Worm (Caenorhabditis elegans) whole organism, L1 larva: ENCODE data around the gene T26C5.2.

Source experiments
- C04F5.9 ChIP-seq: sonication (generic microtip); optimal IDR thresholded peaks from 2 replicates; lab custom pipeline; 2016; ENCODE audit warnings: missing genetic modification characterization, missing compliant biosample characterization
- F16B12.6 ChIP-seq: fragments of 150-350 bp; optimal IDR thresholded peaks from 2 replicates; lab custom pipeline; 2014; ENCODE audit warnings: missing biosample characterization, missing genetic modification characterization
- aly-2 ChIP-seq: fragments of 150-350 bp; optimal IDR thresholded peaks from 2 replicates; lab custom pipeline; 2014; ENCODE audit warnings: missing biosample characterization, missing genetic modification characterization
- ceh-63 ChIP-seq: fragments of 200-800 bp; sonication (Bioruptor generic); optimal IDR thresholded peaks from 2 replicates; lab custom pipeline; 2018; ENCODE audit warnings: mild to moderate bottlenecking, missing genetic modification characterization, missing compliant biosample characterization
- ceh-8 ChIP-seq: fragments of 200-800 bp; sonication (Bioruptor generic); optimal IDR thresholded peaks from 2 replicates; lab custom pipeline; 2018; ENCODE audit warnings: mild to moderate bottlenecking, missing genetic modification characterization, moderate library complexity, missing compliant biosample characterization
- ces-1 ChIP-seq: fragments of 150-350 bp; optimal IDR thresholded peaks from 2 replicates; lab custom pipeline; 2014; ENCODE audit warnings: missing biosample characterization, missing genetic modification reagents, missing genetic modification characterization
- egl-13 ChIP-seq: sonication (generic microtip); optimal IDR thresholded peaks from 2 replicates; lab custom pipeline; 2016; ENCODE audit warnings: missing genotype, missing genetic modification reagents, missing genetic modification characterization, missing compliant biosample characterization
- fkh-10 ChIP-seq: sonication (generic microtip); optimal IDR thresholded peaks from 2 replicates; lab custom pipeline; 2017; ENCODE audit warnings: missing biosample characterization, missing genetic modification reagents, missing genetic modification characterization
- fos-1 ChIP-seq: fragments of 150-350 bp; optimal IDR thresholded peaks from 2 replicates; lab custom pipeline; 2014; ENCODE audit warnings: missing biosample characterization, missing genetic modification characterization
- hlh-17 ChIP-seq: fragments of 200-800 bp; sonication (Bioruptor generic); optimal IDR thresholded peaks from 2 replicates; lab custom pipeline; 2018; ENCODE audit warnings: missing genetic modification characterization, mild to moderate bottlenecking, missing compliant biosample characterization, moderate library complexity, borderline replicate concordance
- hlh-4 ChIP-seq: sonication (generic microtip); optimal IDR thresholded peaks from 2 replicates; lab custom pipeline; 2016; ENCODE audit warnings: mild to moderate bottlenecking, missing genetic modification characterization, missing compliant biosample characterization
- hpl-2 ChIP-seq: fragments of 150-350 bp; optimal IDR thresholded peaks from 2 replicates; lab custom pipeline; 2014; ENCODE audit warnings: missing biosample characterization, missing genetic modification reagents, missing genetic modification characterization
- irx-1 ChIP-seq: sonication (generic microtip); optimal IDR thresholded peaks from 2 replicates; lab custom pipeline; 2016; ENCODE audit warnings: missing genetic modification characterization, missing compliant biosample characterization
- jun-1 ChIP-seq: fragments of 150-350 bp; optimal IDR thresholded peaks from 2 replicates; lab custom pipeline; 2014; ENCODE audit warnings: missing biosample characterization, missing genetic modification reagents, missing genetic modification characterization
- lin-14 ChIP-seq: fragments of 200-800 bp; sonication (Bioruptor generic); optimal IDR thresholded peaks from 2 replicates; lab custom pipeline; 2018; ENCODE audit warnings: mild to moderate bottlenecking, missing genetic modification characterization, moderate library complexity, missing compliant biosample characterization
- lin-35 ChIP-seq, 2 experiments: fragments of 150-350 bp; optimal IDR thresholded peaks; 2 replicates each; lab custom pipeline; 2014; ENCODE audit warnings: missing biosample characterization in 2 of 2, missing genetic modification characterization in 2 of 2, missing genetic modification reagents in 2 of 2
- mab-9 ChIP-seq: fragments of 200-800 bp; sonication (Bioruptor generic); IDR thresholded peaks from 2 replicates; pipeline ENCODE4 v1.3.6; 2022; ENCODE audit warnings: missing genetic modification reagents, missing genetic modification characterization, missing compliant biosample characterization
- mef-2 ChIP-seq: fragments of 150-350 bp; optimal IDR thresholded peaks from 2 replicates; lab custom pipeline; 2014; ENCODE audit warnings: missing biosample characterization, missing genetic modification characterization
- mep-1 ChIP-seq: fragments of 150-350 bp; optimal IDR thresholded peaks from 2 replicates; lab custom pipeline; 2014; ENCODE audit warnings: missing biosample characterization, missing genetic modification characterization
- nhr-11 ChIP-seq: fragments of 150-350 bp; optimal IDR thresholded peaks from 2 replicates; lab custom pipeline; 2014; ENCODE audit warnings: missing biosample characterization, missing genetic modification characterization
- nhr-20 ChIP-seq: sonication (generic microtip); optimal IDR thresholded peaks from 2 replicates; lab custom pipeline; 2016; ENCODE audit warnings: mild to moderate bottlenecking, missing genetic modification characterization, missing compliant biosample characterization
- nhr-237 ChIP-seq: fragments of 150-350 bp; optimal IDR thresholded peaks from 2 replicates; lab custom pipeline; 2014; ENCODE audit warnings: missing biosample characterization, missing genetic modification characterization
- nhr-28 ChIP-seq: fragments of 150-350 bp; optimal IDR thresholded peaks from 2 replicates; lab custom pipeline; 2014; ENCODE audit warnings: missing biosample characterization, missing genetic modification characterization
- nhr-47 ChIP-seq: sonication (generic microtip); optimal IDR thresholded peaks from 2 replicates; lab custom pipeline; 2016; ENCODE audit warnings: mild to moderate bottlenecking, missing genetic modification characterization, moderate library complexity, missing compliant biosample characterization
- nhr-71 ChIP-seq: sonication (generic microtip); optimal IDR thresholded peaks from 2 replicates; lab custom pipeline; 2016; ENCODE audit warnings: mild to moderate bottlenecking, missing genetic modification characterization, moderate library complexity, missing compliant biosample characterization
- nhr-90 ChIP-seq: sonication (generic microtip); optimal IDR thresholded peaks from 2 replicates; lab custom pipeline; 2016; ENCODE audit warnings: mild to moderate bottlenecking, missing genetic modification characterization, missing compliant biosample characterization; ENCODE audit not compliant: poor library complexity
- pag-3 ChIP-seq: sonication (generic microtip); optimal IDR thresholded peaks from 2 replicates; lab custom pipeline; 2017; ENCODE audit warnings: missing genetic modification characterization, mild to moderate bottlenecking, missing compliant biosample characterization, antibody characterized with exemption, borderline replicate concordance; ENCODE audit not compliant: insufficient read depth
- pqm-1 ChIP-seq: sonication (generic microtip); optimal IDR thresholded peaks from 3 replicates; lab custom pipeline; 2017; ENCODE audit warnings: missing biosample characterization, missing genetic modification characterization
- rnt-1 ChIP-seq: sonication (generic microtip); optimal IDR thresholded peaks from 2 replicates; lab custom pipeline; 2016; ENCODE audit warnings: mild to moderate bottlenecking, missing genetic modification characterization, moderate library complexity, missing compliant biosample characterization
- snpc-4 ChIP-seq: fragments of 150-350 bp; optimal IDR thresholded peaks from 2 replicates; lab custom pipeline; 2014; ENCODE audit warnings: missing biosample characterization, missing genetic modification characterization
- snu-23 ChIP-seq: sonication (generic microtip); optimal IDR thresholded peaks from 2 replicates; lab custom pipeline; 2016; ENCODE audit warnings: missing genetic modification characterization, missing compliant biosample characterization
- sup-37 ChIP-seq: fragments of 200-800 bp; sonication (Bioruptor generic); optimal IDR thresholded peaks from 2 replicates; lab custom pipeline; 2018; ENCODE audit warnings: mild to moderate bottlenecking, missing genetic modification characterization, missing compliant biosample characterization
- swsn-7 ChIP-seq: sonication (generic microtip); optimal IDR thresholded peaks from 2 replicates; lab custom pipeline; 2016; ENCODE audit warnings: missing genetic modification characterization, missing compliant biosample characterization
- tbx-2 ChIP-seq: sonication (generic microtip); optimal IDR thresholded peaks from 2 replicates; lab custom pipeline; 2016; ENCODE audit warnings: missing genetic modification characterization, missing compliant biosample characterization
- tlp-1 ChIP-seq: fragments of 150-350 bp; optimal IDR thresholded peaks from 2 replicates; lab custom pipeline; 2014; ENCODE audit warnings: missing biosample characterization, missing genetic modification characterization
- unc-130 ChIP-seq: fragments of 150-350 bp; optimal IDR thresholded peaks from 2 replicates; lab custom pipeline; 2017; ENCODE audit warnings: missing biosample characterization, missing genetic modification characterization, inconsistent platforms
- vab-15 ChIP-seq: sonication (generic microtip); optimal IDR thresholded peaks from 2 replicates; lab custom pipeline; 2017; ENCODE audit warnings: missing genotype, mild to moderate bottlenecking, missing genetic modification characterization, missing compliant biosample characterization
- zip-4 ChIP-seq: fragments of 200-800 bp; sonication (Bioruptor generic); optimal IDR thresholded peaks from 2 replicates; lab custom pipeline; 2018; ENCODE audit warnings: mild to moderate bottlenecking, missing genetic modification characterization, moderate library complexity, missing compliant biosample characterization

Gene T26C5.2

ce11 chrII:9264689-9265278 lies 31.8 kb downstream of the T26C5.2 start (continued):
- TF ChIP-seq hlh-4 (tag; lab: Kevin White, UChicago): no peak
- TF ChIP-seq F16B12.6: no peak
- no peak for TF ChIP-seq nhr-90 (tag; lab: Kevin White, UChicago)
- no peak for TF ChIP-seq pqm-1 (tag; lab: Kevin White, UChicago)
- TF ChIP-seq rnt-1 (tag; lab: Kevin White, UChicago): peak; percentile 62
- TF ChIP-seq nhr-47 (tag; lab: Kevin White, UChicago): peak; percentile 6
- no peak for TF ChIP-seq tlp-1 (tag; lab: Kevin White, UChicago)
- TF ChIP-seq vab-15 (tag; lab: Kevin White, UChicago): no peak
- no peak for TF ChIP-seq C04F5.9
- TF ChIP-seq tbx-2 (tag; lab: Kevin White, UChicago): peak; percentile 50
- peak; percentile 20 for TF ChIP-seq unc-130 (tag; lab: Kevin White, UChicago)
- peak; percentile 43; the same call in 1 of the 2 replicates for TF ChIP-seq mab-9 (GFP tag; lab: Robert Waterston, UW)
- peak in 1 of 2 experiments; percentile 21 for TF ChIP-seq lin-35 (GFP tag; optimal IDR thresholded peaks at IDR 0.05; lab: Kevin White, UChicago)
- TF ChIP-seq nhr-71: peak; percentile 70

ce11 chrII:9265705-9266104 lies 32.7 kb downstream of the T26C5.2 start:
- TF ChIP-seq nhr-71 (peak; percentile 10), lin-14 (peak; percentile 41), hlh-17 (GFP tag; lab: Kevin White, UChicago) (no peak), sup-37 (no peak)

ce11 chrII:9266252-9266651 lies 33.2 kb downstream of the T26C5.2 start:
- TF ChIP-seq tlp-1 (tag; lab: Kevin White, UChicago): no peak
- TF ChIP-seq aly-2 (tag; lab: Kevin White, UChicago): no peak
- no peak for TF ChIP-seq nhr-28 (tag; lab: Kevin White, UChicago)
- TF ChIP-seq egl-13 (tag; lab: Kevin White, UChicago): no peak
- TF ChIP-seq ceh-8: no peak
- TF ChIP-seq pqm-1 (tag; lab: Kevin White, UChicago): no peak
- TF ChIP-seq, all 84 proteins: peak for 0

- no peak for TF ChIP-seq fos-1
- no peak for TF ChIP-seq fkh-10 (GFP tag; lab: Kevin White, UChicago)
- no peak for TF ChIP-seq nhr-90 (tag; lab: Kevin White, UChicago)
- TF ChIP-seq nhr-237 (tag; lab: Kevin White, UChicago): no peak
- no peak for TF ChIP-seq snpc-4 (tag; lab: Kevin White, UChicago)
- TF ChIP-seq ceh-63 (GFP tag; lab: Kevin White, UChicago): no peak
- TF ChIP-seq nhr-20: no peak
- TF ChIP-seq irx-1 (tag; lab: Kevin White, UChicago): no peak
- no peak for TF ChIP-seq nhr-47 (tag; lab: Kevin White, UChicago)
These were observed 33.7 kb downstream of the T26C5.2 start, which contains the start of gene C01G6.2 for ce11 chrII:9266755-9267154. C01G6.2 (plus strand) TSS chrII:9267055.

- TF ChIP-seq mep-1: no peak
- TF ChIP-seq nhr-11 (tag; lab: Kevin White, UChicago): no peak
- no peak for TF ChIP-seq lin-35 (GFP tag; optimal IDR thresholded peaks at IDR 0.05; lab: Kevin White, UChicago)
- TF ChIP-seq vab-15 (tag; lab: Kevin White, UChicago): no peak
- TF ChIP-seq zip-4 (GFP tag; lab: Kevin White, UChicago): no peak
- TF ChIP-seq ceh-63 (GFP tag; lab: Kevin White, UChicago): no peak
- no peak for TF ChIP-seq hpl-2 (GFP tag; lab: Kevin White, UChicago)
- TF ChIP-seq ces-1 (GFP tag; lab: Kevin White, UChicago): no peak
- TF ChIP-seq swsn-7 (tag; lab: Kevin White, UChicago): no peak
- no peak for TF ChIP-seq ceh-8
- no peak for TF ChIP-seq sup-37
- TF ChIP-seq mef-2: no peak
- no peak for TF ChIP-seq pag-3 (tag; lab: Kevin White, UChicago)
- TF ChIP-seq snu-23 (GFP tag; lab: Kevin White, UChicago): no peak
- no peak for TF ChIP-seq lin-14
- TF ChIP-seq jun-1 (tag; lab: Kevin White, UChicago): no peak
- TF ChIP-seq, all 84 proteins: peak for 0
These were observed 36.0 kb downstream of the T26C5.2 start for ce11 chrII:9268983-9269382.
